ENCODE assay signal across 5 worm cellular contexts in genomic region chrII:13789714-13790113, ce11.
TF ChIP-seq lines count a peak whose summit lies in the region.

No protein-coding gene starts in this region.

TF ChIP-seq in whole organism, L1 larva, 84 proteins besides CTCF, POLR2A, EP300 and RAD21 (continues in another document):
- TF ChIP-seq lin-14 (GFP tag; optimal IDR thresholded peaks at IDR 0.05; lab: Kevin White, UChicago) (peak; percentile 61), ceh-90 (tag; optimal IDR thresholded peaks at IDR 0.05; lab: Kevin White, UChicago) (no peak), mab-9 (GFP tag; IDR thresholded peaks at IDR 0.05; lab: Robert Waterston, UW) (no peak), lsy-2 (tag; optimal IDR thresholded peaks at IDR 0.05; lab: Kevin White, UChicago) (peak in 1 of 2 experiments; percentile 2), irx-1 (tag; optimal IDR thresholded peaks at IDR 0.05; lab: Kevin White, UChicago) (no peak), rnt-1 (tag; optimal IDR thresholded peaks at IDR 0.05; lab: Kevin White, UChicago) (peak; percentile 55), pax-3 (tag; optimal IDR thresholded peaks at IDR 0.05; lab: Kevin White, UChicago) (no peak), ets-5 (GFP tag; IDR thresholded peaks at IDR 0.05; lab: Robert Waterston, UW) (no peak), unc-98 (GFP tag; IDR thresholded peaks at IDR 0.05; lab: Robert Waterston, UW) (no peak), dsc-1 (tag; optimal IDR thresholded peaks at IDR 0.05; lab: Kevin White, UChicago) (peak; percentile 68), lir-3 (tag; optimal IDR thresholded peaks at IDR 0.05; lab: Kevin White, UChicago; ENCODE audit: poor library complexity) (no peak), nhr-71 (tag; optimal IDR thresholded peaks at IDR 0.05; lab: Kevin White, UChicago) (peak; percentile 37), aha-1 (tag; optimal IDR thresholded peaks at IDR 0.05; lab: Kevin White, UChicago) (no peak), ztf-4 (tag; optimal IDR thresholded peaks at IDR 0.05; lab: Kevin White, UChicago) (no peak), vab-15 (tag; optimal IDR thresholded peaks at IDR 0.05; lab: Kevin White, UChicago) (no peak), hlh-17 (GFP tag; optimal IDR thresholded peaks at IDR 0.05; lab: Kevin White, UChicago; ENCODE audit: borderline replicate concordance) (no peak), nhr-12 (tag; optimal IDR thresholded peaks at IDR 0.05; lab: Kevin White, UChicago) (no peak)

TF ChIP-seq in whole organism, L3 larva, 47 proteins besides CTCF, POLR2A, EP300 and RAD21:
- TF ChIP-seq egl-5 (tag; optimal IDR thresholded peaks at IDR 0.05; lab: Kevin White, UChicago): peak; percentile 22
- TF ChIP-seq lin-39 (tag; optimal IDR thresholded peaks at IDR 0.05; lab: Kevin White, UChicago): peak; percentile 12
- TF ChIP-seq ZK546.5 (tag; optimal IDR thresholded peaks at IDR 0.05; lab: Kevin White, UChicago): no peak

TF ChIP-seq in whole organism, L4 larva, 104 proteins besides CTCF, POLR2A, EP300 and RAD21:
- TF ChIP-seq F49E8.2 (tag; optimal IDR thresholded peaks at IDR 0.05; lab: Kevin White, UChicago; ENCODE audit: borderline replicate concordance): no peak
- peak; percentile 51; the same call in 1 of the 2 replicates for TF ChIP-seq nhr-42 (GFP tag; IDR thresholded peaks at IDR 0.05; lab: Robert Waterston, UW)
- 0 out of 2 replicates have a peak, but pooled peaks have one; percentile 8 for TF ChIP-seq set-16 (GFP tag; IDR thresholded peaks at IDR 0.05; lab: Robert Waterston, UW)
- no peak for TF ChIP-seq daf-12 (tag; optimal IDR thresholded peaks at IDR 0.05; lab: Kevin White, UChicago)
- TF ChIP-seq unc-62 (GFP tag; optimal IDR thresholded peaks at IDR 0.05 in 1 of 2; lab: Kevin White, UChicago): peak in 1 of 2 experiments; percentile 70
- no peak for TF ChIP-seq unc-62 (tag; optimal IDR thresholded peaks at IDR 0.05; lab: Kevin White, UChicago)
- no peak for TF ChIP-seq nhr-11 (tag; optimal IDR thresholded peaks at IDR 0.05; lab: Kevin White, UChicago)

TF ChIP-seq in whole organism, late embryonic, 69 proteins besides CTCF, POLR2A, EP300 and RAD21:
- no peak for TF ChIP-seq nhr-232 (tag; optimal IDR thresholded peaks at IDR 0.05; lab: Kevin White, UChicago)
- no peak for TF ChIP-seq K09A11.1 (tag; optimal IDR thresholded peaks at IDR 0.05; lab: Kevin White, UChicago; ENCODE audit: insufficient read depth)
- no peak for TF ChIP-seq fkh-10 (GFP tag; optimal IDR thresholded peaks at IDR 0.05; lab: Kevin White, UChicago)
- peak; percentile 37 for TF ChIP-seq ceh-18 (tag; optimal IDR thresholded peaks at IDR 0.05; lab: Kevin White, UChicago)
- TF ChIP-seq hlh-8 (tag; optimal IDR thresholded peaks at IDR 0.05; lab: Kevin White, UChicago): no peak
- no peak for TF ChIP-seq fax-1 (tag; optimal IDR thresholded peaks at IDR 0.05; lab: Kevin White, UChicago)
- TF ChIP-seq eyg-1 (tag; optimal IDR thresholded peaks at IDR 0.05; lab: Kevin White, UChicago): no peak
TF ChIP-seq in whole organism, late embryonic: peak in this region for 1.

TF ChIP-seq in whole organism, mixed stage, embryonic, 35 proteins besides CTCF, POLR2A, EP300 and RAD21:
- TF ChIP-seq elt-1 (tag; optimal IDR thresholded peaks at IDR 0.05; lab: Kevin White, UChicago; ENCODE audit: borderline replicate concordance, insufficient read depth) (no peak), hlh-1 (tag; optimal IDR thresholded peaks at IDR 0.05; lab: Kevin White, UChicago) (peak; percentile 56)
TF ChIP-seq in whole organism, mixed stage, embryonic: peak in this region for 1.

Comparison
In these comparisons a context has a peak if more than half of its experiments do, and no peak if none do; other contexts are left out.
1. Of the 29 proteins assayed by ChIP-seq in both whole organism, L4 larva and whole organism, L1 larva: peak only in whole organism, L4 larva: none; only in whole organism, L1 larva: unc-130; in both: none; in neither: 26; mixed calls (peak in some experiments, not most) for 2.